Worm (Caenorhabditis elegans): ENCODE measurements around the gene srh-135.

ce11 chrII:10192207-10192606 is 34.7 kb downstream of the srh-135 start, which contains the start of gene R05H5.7:
- TF ChIP-seq cog-1 (tag; optimal IDR thresholded peaks at IDR 0.05) (no peak), flt-1 (GFP tag; IDR thresholded peaks at IDR 0.05) (no peak), ztf-29 (GFP tag; IDR thresholded peaks at IDR 0.05) (no peak), klf-2 (GFP tag; conservative IDR thresholded peaks at IDR 0.05) (no peak), ztf-23 (GFP tag; IDR thresholded peaks at IDR 0.05) (no peak), med-1 (GFP tag; optimal IDR thresholded peaks at IDR 0.05; ENCODE audit: insufficient read depth) (no peak)
